Fruit fly (Drosophila melanogaster): Measurements from ENCODE around the gene CG17032.

The CG17032 gene

dm6 chr3L:15924811-15925437 is 33.7 kb upstream of the CG17032 start, which contains the start of gene sff (continued):
- TF ChIP-seq CG6276 (GFP tag; optimal IDR thresholded peaks at IDR 0.05) (peak; percentile 65), Hr38 (GFP tag; optimal IDR thresholded peaks at IDR 0.05) (no peak), Met (GFP tag; optimal IDR thresholded peaks at IDR 0.05) (peak; percentile 30), Sox15 (GFP tag; optimal IDR thresholded peaks at IDR 0.05) (no peak), fd59A (GFP tag; optimal IDR thresholded peaks at IDR 0.05) (no peak), salr (GFP tag; optimal IDR thresholded peaks at IDR 0.05) (peak; percentile 35 to 45), Sox102F (GFP tag; optimal IDR thresholded peaks at IDR 0.05) (no peak), CG9139 (GFP tag; optimal IDR thresholded peaks at IDR 0.05) (peak; percentile 21), lz (GFP tag; optimal IDR thresholded peaks at IDR 0.05) (peak; percentile 2), CG11762 (GFP tag; optimal IDR thresholded peaks at IDR 0.05; ENCODE audit: insufficient read depth) (peak; percentile 39), CG6808 (GFP tag; optimal IDR thresholded peaks at IDR 0.05) (peak; percentile 25), esn (GFP tag; optimal IDR thresholded peaks at IDR 0.05) (peak; percentile 13)

- TF ChIP-seq Sox15 (GFP tag; optimal IDR thresholded peaks at IDR 0.05) (peak; percentile 88), salr (GFP tag; optimal IDR thresholded peaks at IDR 0.05) (peak; percentile 59 to 93), spab (GFP tag; optimal IDR thresholded peaks at IDR 0.05) (peak; percentile 63), Eip93F (GFP tag; optimal IDR thresholded peaks at IDR 0.05) (peak; percentile 57), vri (GFP tag; optimal IDR thresholded peaks at IDR 0.05) (peak; percentile 75), CG6792 (GFP tag; optimal IDR thresholded peaks at IDR 0.05) (peak; percentile 92), fd59A (GFP tag; optimal IDR thresholded peaks at IDR 0.05) (peak; percentile 82), dac (GFP tag; optimal IDR thresholded peaks at IDR 0.05) (peak; percentile 87), CG4318 (GFP tag; optimal IDR thresholded peaks at IDR 0.05) (peak; percentile 94), Lpt (GFP tag; optimal IDR thresholded peaks at IDR 0.05) (peak; percentile 95), pdm3 (GFP tag; optimal IDR thresholded peaks at IDR 0.05) (peak; percentile 94), Sox14 (GFP tag; optimal IDR thresholded peaks at IDR 0.05) (peak; percentile 93), Blimp-1 (GFP tag; optimal IDR thresholded peaks at IDR 0.05) (peak; percentile 83), eg (GFP tag; IDR thresholded peaks at IDR 0.05) (peak; percentile 97), Ets96B (tag; optimal IDR thresholded peaks at IDR 0.05) (peak; percentile 80), topi (GFP tag; optimal IDR thresholded peaks at IDR 0.05) (peak; percentile 92), Sox102F (GFP tag; optimal IDR thresholded peaks at IDR 0.05) (peak; percentile 91), acj6 (GFP tag; optimal IDR thresholded peaks at IDR 0.05) (peak; percentile 94), CG34406 (GFP tag; optimal IDR thresholded peaks at IDR 0.05) (peak; percentile 94), CG11902 (GFP tag; optimal IDR thresholded peaks at IDR 0.05) (peak; percentile 77), CG10631 (GFP tag; optimal IDR thresholded peaks at IDR 0.05) (peak; percentile 88), lz (GFP tag; optimal IDR thresholded peaks at IDR 0.05) (peak; percentile 87), CG7368 (GFP tag; optimal IDR thresholded peaks at IDR 0.05) (peak; percentile 85), CG8119 (GFP tag; IDR thresholded peaks at IDR 0.05) (peak; percentile 96), CG31627 (GFP tag; optimal IDR thresholded peaks at IDR 0.05) (peak; percentile 90), CG10669 (GFP tag; optimal IDR thresholded peaks at IDR 0.05) (peak; percentile 85), achi (GFP tag; optimal IDR thresholded peaks at IDR 0.05) (peak; percentile 95), net (GFP tag; optimal IDR thresholded peaks at IDR 0.05) (peak; percentile 94), CG11294 (GFP tag; IDR thresholded peaks at IDR 0.05) (peak; percentile 88), Smox (GFP tag; optimal IDR thresholded peaks at IDR 0.05) (peak; percentile 90), Hr38 (GFP tag; optimal IDR thresholded peaks at IDR 0.05) (peak; percentile 31), cyc (GFP tag; optimal IDR thresholded peaks at IDR 0.05) (peak; percentile 92), CG11762 (GFP tag; optimal IDR thresholded peaks at IDR 0.05; ENCODE audit: insufficient read depth) (peak; percentile 86), svp (GFP tag) (peak; percentile 97), CG1621 (tag; optimal IDR thresholded peaks at IDR 0.05) (peak; percentile 74), CG6854 (GFP tag; optimal IDR thresholded peaks at IDR 0.05) (no peak), Ets21C (GFP tag; optimal IDR thresholded peaks at IDR 0.05) (peak; percentile 77), ss (GFP tag; optimal IDR thresholded peaks at IDR 0.05) (peak in 1 of 2 experiments; percentile 82), CG6276 (GFP tag; optimal IDR thresholded peaks at IDR 0.05) (peak; percentile 87), CG3919 (GFP tag; optimal IDR thresholded peaks at IDR 0.05) (peak; percentile 96), fd85E (GFP tag; optimal IDR thresholded peaks at IDR 0.05) (peak; percentile 68), Gug (GFP tag; IDR thresholded peaks at IDR 0.05) (peak; percentile 93), CG3032 (tag; optimal IDR thresholded peaks at IDR 0.05) (peak; percentile 87)
Observed at dm6 chr3L:15940823-15941222, 17.8 kb upstream of the CG17032 start.
